Worm (Caenorhabditis elegans) whole organism, dauer: ENCODE data around the gene phf-30.

Source experiments
- unc-62 ChIP-seq: sonication (generic microtip); optimal IDR thresholded peaks from 2 replicates; lab custom pipeline; 2017; ENCODE audit warnings: missing biosample characterization, missing genetic modification reagents, missing genetic modification characterization

The phf-30 gene

ce11 chrV:8460800-8461199 is 8.0 kb upstream of the phf-30 start:
- TF ChIP-seq unc-62 = no peak

ce11 chrV:8462074-8462473 is 6.8 kb upstream of the phf-30 start, which contains the start of the genes dnj-22 and natc-1:
dnj-22 (minus strand) TSS chrV:8462120.
natc-1 (plus strand) TSS chrV:8462359.
- no peak for TF ChIP-seq unc-62

DNA sequence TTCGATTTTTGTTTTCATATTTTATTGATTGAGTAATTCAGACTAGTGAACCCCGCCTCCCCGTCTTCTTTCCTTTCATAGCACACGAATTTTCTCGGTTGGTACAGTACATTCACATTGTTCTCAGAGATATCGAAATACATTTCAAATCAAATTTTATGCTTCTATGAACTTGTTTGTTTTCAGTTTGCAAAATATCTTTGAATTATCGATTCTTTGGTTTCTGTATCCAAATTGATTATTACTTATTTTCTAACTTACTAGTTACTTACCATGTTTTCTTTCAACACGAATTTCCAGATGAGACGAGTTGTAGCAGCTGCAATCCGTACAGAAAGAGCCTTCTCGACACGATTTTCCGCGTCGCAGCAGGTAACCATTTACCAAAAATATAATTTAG is 3.5 kb upstream of the phf-30 start, which contains the start of gene mrps-2:
TSS of gene mrps-2 (plus strand) at position 301 of the 400 bp plus-strand sequence.
- no peak for TF ChIP-seq unc-62

DNA sequence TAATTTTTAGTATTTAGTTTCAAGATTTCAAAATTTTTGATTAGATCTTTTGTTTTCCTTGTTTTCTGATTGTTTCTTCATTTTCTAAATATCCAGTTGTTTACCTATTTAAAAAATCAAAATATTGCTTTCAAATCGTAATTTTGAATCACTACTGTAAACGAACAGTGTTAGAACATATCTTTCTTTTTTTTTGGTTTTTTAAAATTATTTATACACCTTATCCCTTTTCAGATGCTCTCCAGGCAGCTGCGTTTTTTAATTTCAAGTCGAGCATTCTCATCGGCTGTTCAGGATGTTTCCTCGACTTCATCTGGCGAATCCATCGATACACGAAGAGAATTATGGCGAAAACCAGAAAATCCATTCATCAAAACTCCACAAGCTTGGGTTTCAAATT is 1.8 kb upstream of the phf-30 start, which contains the start of gene mrpl-4:
TSS of gene mrpl-4 (plus strand) at position 235 of the 400 bp plus-strand sequence.
- no peak for TF ChIP-seq unc-62

DNA sequence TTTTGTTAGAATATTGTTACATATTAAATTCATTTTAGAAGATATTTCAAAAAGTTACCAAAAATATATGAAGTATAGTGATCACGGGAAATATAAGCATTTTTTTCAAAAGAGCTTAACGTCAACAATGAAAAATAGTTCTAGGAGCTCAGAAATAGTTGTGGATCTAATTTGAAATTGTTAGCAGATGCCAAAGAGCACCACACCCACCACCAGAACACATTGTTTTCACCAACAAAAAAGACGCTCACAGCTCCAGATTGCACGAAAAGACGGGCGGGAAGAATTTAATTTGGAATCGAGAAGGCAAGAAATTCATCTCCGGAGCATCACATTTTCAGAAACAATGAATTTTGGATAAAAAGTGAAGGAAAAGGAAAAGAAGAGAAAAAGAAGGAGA is 2.1 kb downstream of the phf-30 start, which contains the start of gene gplb-1:
TSS of gene gplb-1 (minus strand) at position 337 of the 400 bp plus-strand sequence.
- TF ChIP-seq unc-62 = no peak

ce11 chrV:8481274-8481673 is 12.4 kb downstream of the phf-30 start:
- TF ChIP-seq unc-62 = no peak

DNA sequence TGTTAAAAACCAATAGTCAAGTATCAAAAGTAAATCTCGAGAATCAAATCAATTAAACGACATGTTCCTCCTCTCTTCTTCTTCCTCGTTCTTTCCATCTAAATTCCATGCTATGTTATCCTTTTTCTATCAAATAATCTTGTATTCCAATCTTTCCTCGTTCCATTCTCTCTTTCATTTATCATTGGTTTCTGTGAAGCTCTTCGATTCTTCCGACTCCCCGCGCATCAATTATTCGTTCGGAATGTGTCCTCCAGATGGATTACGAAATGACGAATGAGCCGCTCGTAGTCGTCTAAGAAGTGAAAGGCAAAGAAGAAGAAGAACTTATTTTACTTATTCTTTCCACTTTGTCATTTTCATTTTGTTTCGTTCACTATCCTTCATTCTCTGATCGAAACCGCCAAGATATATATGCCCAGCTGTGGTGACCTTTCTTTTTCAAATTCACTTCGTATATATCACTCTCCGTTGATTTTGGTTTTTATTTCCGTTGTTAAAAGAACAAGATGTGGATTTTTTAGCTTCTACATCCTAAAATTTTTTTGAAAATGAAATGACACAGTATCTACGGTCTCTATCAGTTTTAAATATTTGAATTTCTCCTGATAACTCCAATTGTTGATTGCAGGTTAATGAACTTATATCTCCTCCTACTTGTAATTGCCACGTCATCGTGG is 25.6 kb downstream of the phf-30 start, which contains the start of gene pxn-1:
TSS of gene pxn-1 (plus strand) at position 630 of the 680 bp plus-strand sequence.
- TF ChIP-seq unc-62 = no peak

DNA sequence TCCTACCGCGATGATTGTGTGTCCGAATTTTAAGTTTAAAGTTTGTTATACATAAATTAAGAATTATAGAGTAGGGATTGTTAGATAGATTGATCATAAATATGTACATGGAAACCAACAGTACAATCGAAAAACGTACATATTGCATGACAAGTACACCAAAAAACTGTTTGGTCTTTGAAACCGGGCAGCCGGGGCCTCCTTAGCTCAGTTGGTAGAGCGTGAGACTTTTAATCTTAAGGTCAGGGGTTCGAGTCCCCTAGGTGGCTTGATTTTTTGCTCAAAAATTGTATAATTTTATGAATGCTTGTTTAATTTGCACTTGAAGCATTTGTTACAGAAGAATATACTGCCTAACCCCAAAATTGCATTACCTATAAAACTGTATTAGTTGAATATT is 26.3 kb downstream of the phf-30 start:
- TF ChIP-seq unc-62 = no peak

DNA sequence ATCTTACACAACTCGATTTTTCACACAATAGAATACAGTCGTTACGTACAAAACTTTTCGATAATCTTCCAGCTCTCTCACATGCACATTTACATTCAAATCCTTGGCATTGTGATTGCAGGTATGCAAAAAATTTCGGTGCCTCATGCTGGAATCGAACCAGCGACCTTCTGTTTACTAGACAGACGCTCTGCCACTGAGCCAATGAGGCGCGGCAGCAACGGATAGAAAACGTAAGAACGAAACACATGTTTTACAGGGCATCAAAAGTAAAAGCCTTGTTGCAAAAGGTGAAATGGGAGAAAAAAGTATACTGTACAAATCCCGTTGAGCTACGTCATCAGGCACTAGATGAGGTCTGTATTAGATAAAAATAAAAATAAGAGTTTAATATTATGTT is 27.1 kb downstream of the phf-30 start:
- TF ChIP-seq unc-62 = no peak

DNA sequence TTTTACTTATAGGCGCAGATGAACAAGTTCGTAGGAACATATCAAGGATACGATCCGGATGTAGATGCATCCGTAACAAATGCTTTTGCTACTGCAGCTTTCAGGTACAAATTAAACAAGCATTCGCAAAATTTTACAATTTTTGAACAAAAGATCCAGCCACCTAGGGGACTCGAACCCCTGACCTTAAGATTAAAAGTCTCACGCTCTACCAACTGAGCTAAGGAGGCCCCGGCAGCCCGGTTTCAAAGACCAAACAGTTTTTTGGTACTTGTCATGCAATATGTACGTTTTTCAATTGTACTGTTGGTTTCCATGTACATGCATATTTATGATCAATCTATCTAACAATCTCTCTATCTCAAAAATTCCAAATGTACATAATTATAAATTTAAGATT is 30.6 kb downstream of the phf-30 start:
- no peak for TF ChIP-seq unc-62

ce11 chrV:8500348-8500747 is 31.5 kb downstream of the phf-30 start:
- TF ChIP-seq unc-62 = no peak

DNA sequence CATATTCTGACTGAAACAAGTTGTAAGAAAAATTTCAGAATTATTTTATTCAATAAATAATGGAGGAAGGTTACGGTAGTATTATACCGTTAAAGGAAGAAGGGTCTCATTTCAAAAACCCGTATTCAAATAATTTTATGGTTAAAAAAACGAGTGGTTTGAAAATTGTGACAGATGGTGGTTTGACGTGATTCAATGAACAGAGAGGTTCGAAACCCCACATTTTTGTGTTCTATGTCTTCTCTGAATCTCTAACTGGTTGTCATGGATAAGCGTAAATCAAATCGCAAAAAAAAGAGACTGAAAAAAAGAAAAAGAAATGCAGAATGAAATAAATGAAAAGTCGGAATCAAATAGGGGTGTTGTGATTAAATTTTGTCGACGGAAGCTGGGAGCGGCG is 38.5 kb downstream of the phf-30 start, which contains the start of gene ZK994.6:
TSS of gene ZK994.6 (minus strand) at position 101 of the 400 bp plus-strand sequence.
- no peak for TF ChIP-seq unc-62

DNA sequence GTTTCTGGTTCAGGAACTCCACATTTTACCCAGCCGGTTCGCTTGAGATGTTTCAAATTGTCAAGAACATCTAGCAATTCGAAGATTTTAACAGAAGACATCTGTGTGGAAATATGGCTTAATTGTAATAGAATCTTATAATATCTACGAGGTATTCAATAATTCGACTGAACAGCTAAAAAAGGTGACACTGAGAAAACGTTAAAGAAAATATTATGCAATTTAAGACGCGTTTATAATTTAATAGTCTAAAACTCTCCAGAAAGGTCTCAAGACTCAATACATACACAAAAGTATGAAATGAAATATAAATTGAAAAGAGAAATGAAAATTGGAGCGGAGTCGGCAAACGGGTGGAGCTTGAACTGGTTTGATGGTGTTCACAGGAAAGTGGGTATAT is 44.5 kb downstream of the phf-30 start, which contains the start of gene F45F2.9:
TSS of gene F45F2.9 (minus strand) at position 101 of the 400 bp plus-strand sequence.
- TF ChIP-seq unc-62 = no peak

ce11 chrV:8516426-8516825 is 47.6 kb downstream of the phf-30 start:
- no peak for TF ChIP-seq unc-62

ce11 chrV:8517711-8518110 is 48.9 kb downstream of the phf-30 start:
- TF ChIP-seq unc-62 = no peak

DNA sequence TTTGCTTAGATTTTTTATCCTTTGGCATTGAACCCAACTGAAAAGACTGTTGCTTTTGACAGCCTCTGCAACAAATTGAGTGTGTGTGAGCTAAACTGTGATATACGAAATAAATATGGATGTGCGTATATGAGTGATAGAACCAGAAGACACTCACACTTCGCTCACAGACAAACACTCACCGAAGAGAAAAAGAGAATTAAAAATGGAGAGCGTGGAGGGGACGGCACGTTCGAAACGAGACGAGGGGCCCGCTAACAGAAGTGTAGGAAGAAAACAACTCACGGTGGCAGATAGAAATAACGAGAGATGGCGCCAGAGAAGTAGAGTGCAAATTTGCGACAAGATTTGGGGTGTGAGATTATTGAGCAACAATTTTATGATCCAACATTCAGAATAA is 49.4 kb downstream of the phf-30 start:
- TF ChIP-seq unc-62 = no peak

- no peak for TF ChIP-seq unc-62
These were observed 50.1 kb downstream of the phf-30 start, which contains the start of gene F45F2.10 for ce11 chrV:8518822-8519392. F45F2.10 (minus strand) TSS chrV:8518872.
